Worm (Caenorhabditis elegans) whole organism, L3 larva: ENCODE measurements around the gene F40G9.19.

Experiments
- ZK546.5 ChIP-seq: sonication (generic microtip); optimal IDR thresholded peaks from 2 replicates; lab custom pipeline; 2017; ENCODE audit warnings: missing biosample characterization, missing genetic modification characterization
- aly-2 ChIP-seq: fragments of 150-350 bp; optimal IDR thresholded peaks from 2 replicates; lab custom pipeline; 2014; ENCODE audit warnings: missing biosample characterization, missing genetic modification characterization
- ama-1 ChIP-seq: fragments of 150-350 bp; optimal IDR thresholded peaks from 2 replicates; lab custom pipeline; 2018
- ceh-16 ChIP-seq: sonication (generic microtip); optimal IDR thresholded peaks from 2 replicates; lab custom pipeline; 2017; ENCODE audit warnings: missing biosample characterization, missing genetic modification characterization
- ceh-9 ChIP-seq: sonication (generic microtip); optimal IDR thresholded peaks from 2 replicates; lab custom pipeline; 2018; ENCODE audit warnings: missing biosample characterization, missing genetic modification characterization
- elt-1 ChIP-seq: fragments of 150-350 bp; optimal IDR thresholded peaks from 2 replicates; lab custom pipeline; 2014; ENCODE audit warnings: missing biosample characterization, missing genetic modification characterization
- elt-2 ChIP-seq: sonication (generic microtip); optimal IDR thresholded peaks from 2 replicates; lab custom pipeline; 2016; ENCODE audit warnings: missing genetic modification reagents, mild to moderate bottlenecking, missing genetic modification characterization, missing compliant biosample characterization
- elt-3 ChIP-seq, 3 experiments: fragments of 150-350 bp in 1 of 3; sonication (generic microtip) in 2 of 3; optimal IDR thresholded peaks; 2 replicates in 2 of 3; 4 replicates in 1 of 3; lab custom pipeline; 2014 to 2017; ENCODE audit warnings: missing biosample characterization in 3 of 3, missing genetic modification characterization in 3 of 3
- fkh-10 ChIP-seq: sonication (generic microtip); optimal IDR thresholded peaks from 2 replicates; lab custom pipeline; 2017; ENCODE audit warnings: missing biosample characterization, missing genetic modification reagents, missing genetic modification characterization
- fos-1 ChIP-seq: fragments of 150-350 bp; optimal IDR thresholded peaks from 2 replicates; lab custom pipeline; 2014; ENCODE audit warnings: missing biosample characterization, missing genetic modification characterization
- hmg-11 ChIP-seq: sonication (generic microtip); optimal IDR thresholded peaks from 2 replicates; lab custom pipeline; 2016; ENCODE audit warnings: missing genetic modification characterization, missing compliant biosample characterization
- jun-1 ChIP-seq: fragments of 150-350 bp; optimal IDR thresholded peaks from 2 replicates; lab custom pipeline; 2014; ENCODE audit warnings: missing biosample characterization, missing genetic modification reagents, missing genetic modification characterization
- lin-15B ChIP-seq: fragments of 150-350 bp; optimal IDR thresholded peaks from 2 replicates; lab custom pipeline; 2014; ENCODE audit warnings: missing biosample characterization, missing genetic modification characterization
- lin-39 ChIP-seq: fragments of 150-350 bp; optimal IDR thresholded peaks from 2 replicates; lab custom pipeline; 2018; ENCODE audit warnings: missing biosample characterization, missing genetic modification reagents, missing genetic modification characterization
- lsy-12 ChIP-seq: sonication (generic microtip); optimal IDR thresholded peaks from 2 replicates; lab custom pipeline; 2016; ENCODE audit warnings: mild to moderate bottlenecking, missing genetic modification characterization, missing compliant biosample characterization
- mdl-1 ChIP-seq: fragments of 150-350 bp; optimal IDR thresholded peaks from 2 replicates; lab custom pipeline; 2014; ENCODE audit warnings: missing biosample characterization, missing genetic modification characterization
- nfya-1 ChIP-seq: sonication (generic microtip); optimal IDR thresholded peaks from 2 replicates; lab custom pipeline; 2017; ENCODE audit warnings: missing genetic modification characterization, mild to moderate bottlenecking, missing compliant biosample characterization, antibody characterized with exemption, moderate library complexity; ENCODE audit not compliant: insufficient read depth
- nhr-12 ChIP-seq: fragments of 150-350 bp; optimal IDR thresholded peaks from 2 replicates; lab custom pipeline; 2014; ENCODE audit warnings: missing biosample characterization, missing genetic modification characterization
- nhr-23 ChIP-seq: fragments of 150-350 bp; optimal IDR thresholded peaks from 2 replicates; lab custom pipeline; 2014; ENCODE audit warnings: missing biosample characterization, missing genetic modification reagents, missing genetic modification characterization
- nhr-237 ChIP-seq: fragments of 150-350 bp; optimal IDR thresholded peaks from 2 replicates; lab custom pipeline; 2014; ENCODE audit warnings: missing biosample characterization, missing genetic modification characterization
- nhr-43 ChIP-seq: sonication (generic microtip); optimal IDR thresholded peaks from 2 replicates; lab custom pipeline; 2016; ENCODE audit warnings: mild to moderate bottlenecking, missing genetic modification characterization, missing compliant biosample characterization; ENCODE audit not compliant: poor library complexity, severe bottlenecking
- nhr-67 ChIP-seq: fragments of 150-350 bp; optimal IDR thresholded peaks from 2 replicates; lab custom pipeline; 2014; ENCODE audit warnings: missing biosample characterization, missing genetic modification characterization
- nhr-76 ChIP-seq: fragments of 150-350 bp; sonication (generic microtip); optimal IDR thresholded peaks from 5 replicates; lab custom pipeline; 2014; ENCODE audit warnings: missing biosample characterization, missing genetic modification characterization
- nhr-77 ChIP-seq: fragments of 150-350 bp; optimal IDR thresholded peaks from 2 replicates; lab custom pipeline; 2014; ENCODE audit warnings: missing biosample characterization, missing genetic modification characterization
- pha-4 ChIP-seq: fragments of 150-350 bp; optimal IDR thresholded peaks from 2 replicates; lab custom pipeline; 2014; ENCODE audit warnings: missing biosample characterization, missing genetic modification reagents, missing genetic modification characterization
- pqm-1 ChIP-seq: fragments of 150-350 bp; optimal IDR thresholded peaks from 2 replicates; lab custom pipeline; 2017; ENCODE audit warnings: missing biosample characterization, missing genetic modification characterization, inconsistent platforms
- snpc-4 ChIP-seq: fragments of 150-350 bp; optimal IDR thresholded peaks from 2 replicates; lab custom pipeline; 2014; ENCODE audit warnings: missing biosample characterization, missing genetic modification characterization
- unc-62 ChIP-seq: fragments of 150-350 bp; sonication (generic microtip); optimal IDR thresholded peaks from 4 replicates; lab custom pipeline; 2014; ENCODE audit warnings: missing biosample characterization, missing genetic modification reagents, missing genetic modification characterization
- ztf-11 ChIP-seq: fragments of 150-350 bp; optimal IDR thresholded peaks from 2 replicates; lab custom pipeline; 2014; ENCODE audit warnings: missing biosample characterization, missing genetic modification characterization
- ztf-4 ChIP-seq: fragments of 150-350 bp; optimal IDR thresholded peaks from 2 replicates; lab custom pipeline; 2014; ENCODE audit warnings: missing biosample characterization, missing genetic modification characterization

F40G9.19 gene

DNA sequence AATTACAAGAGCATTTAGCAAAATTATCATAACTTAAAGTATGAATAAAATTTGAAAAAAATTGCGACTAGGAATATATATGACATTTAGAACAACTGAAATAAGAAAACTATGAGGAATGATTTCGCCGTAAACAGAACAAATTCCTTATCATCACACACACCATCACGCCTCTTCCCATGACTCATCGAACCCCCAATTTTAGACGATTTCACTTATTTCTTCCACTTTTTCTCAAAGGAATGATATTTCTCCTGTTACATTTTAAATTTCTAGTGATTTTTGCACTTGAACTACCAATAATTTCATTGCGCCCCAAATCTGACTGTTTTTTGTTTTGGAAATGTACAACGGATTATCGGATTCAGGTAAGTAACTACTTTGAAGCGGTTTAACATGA, 17.0 kb upstream of the F40G9.19 start, which contains the start of the genes zig-13 and ver-1:
Gene zig-13, minus strand, starts transcription at position 101 of the 400 bp plus-strand sequence.
Gene ver-1, plus strand, starts transcription at position 180 of the 400 bp plus-strand sequence.
- TF ChIP-seq nhr-43 (tag; lab: Kevin White, UChicago) (no peak), nhr-12 (tag; lab: Kevin White, UChicago) (no peak), elt-2 (tag; lab: Kevin White, UChicago) (no peak), fkh-10 (GFP tag; lab: Kevin White, UChicago) (no peak), ztf-11 (tag; lab: Kevin White, UChicago) (no peak), unc-62 (GFP tag; lab: Kevin White, UChicago) (no peak), hmg-11 (tag; lab: Kevin White, UChicago) (no peak), jun-1 (tag; lab: Kevin White, UChicago) (no peak), aly-2 (tag; lab: Kevin White, UChicago) (no peak)
- TF ChIP-seq, all 47 proteins: peak for 0

DNA sequence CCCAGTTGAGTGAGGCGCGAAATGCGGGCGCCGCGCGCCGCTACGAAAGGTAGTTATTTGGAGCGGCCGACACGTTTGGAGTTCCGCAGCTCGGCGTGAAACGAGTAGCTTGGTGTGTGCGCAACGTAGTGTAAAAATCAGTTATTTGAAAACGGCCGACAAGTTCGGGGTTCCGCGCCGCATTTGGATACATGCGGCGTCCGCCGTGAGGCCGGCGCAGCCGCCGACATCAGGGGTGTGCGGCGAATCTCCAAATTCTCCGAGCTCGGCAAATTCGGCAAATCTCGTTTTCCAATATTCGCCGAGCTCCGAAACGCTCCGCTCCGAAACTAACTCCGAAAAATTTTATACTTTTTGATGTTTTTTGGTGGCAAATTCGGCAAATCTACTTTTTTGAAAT, 15.6 kb upstream of the F40G9.19 start:
- TF ChIP-seq nfya-1 (tag; lab: Kevin White, UChicago) (no peak), ztf-11 (tag; lab: Kevin White, UChicago) (no peak)

DNA sequence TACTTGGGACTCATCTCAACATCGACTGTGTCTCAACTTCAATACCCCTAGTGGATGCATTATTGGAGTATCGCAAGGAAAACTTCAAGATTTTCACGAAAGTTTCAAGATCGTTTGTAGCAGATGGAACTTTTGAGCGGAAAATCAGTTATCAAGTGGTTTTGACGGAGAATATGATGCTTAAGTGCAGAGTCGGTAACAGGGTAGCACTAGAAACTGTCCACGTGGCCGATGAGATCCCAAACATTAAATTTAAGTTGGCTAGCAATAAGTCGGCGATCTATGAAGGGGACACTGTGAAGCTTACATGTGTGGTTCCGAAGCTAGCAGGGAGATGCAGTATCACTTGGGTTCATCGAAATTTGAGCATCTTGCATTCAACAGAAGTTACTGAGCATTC, 14.5 kb upstream of the F40G9.19 start:
- no peak for TF ChIP-seq unc-62 (GFP tag; lab: Kevin White, UChicago)
- no peak for TF ChIP-seq snpc-4 (tag; lab: Kevin White, UChicago)
- TF ChIP-seq pqm-1, result no peak
- TF ChIP-seq mdl-1 (tag; lab: Kevin White, UChicago), result no peak
- no peak for TF ChIP-seq nhr-43 (tag; lab: Kevin White, UChicago)
- TF ChIP-seq ZK546.5, result no peak

DNA sequence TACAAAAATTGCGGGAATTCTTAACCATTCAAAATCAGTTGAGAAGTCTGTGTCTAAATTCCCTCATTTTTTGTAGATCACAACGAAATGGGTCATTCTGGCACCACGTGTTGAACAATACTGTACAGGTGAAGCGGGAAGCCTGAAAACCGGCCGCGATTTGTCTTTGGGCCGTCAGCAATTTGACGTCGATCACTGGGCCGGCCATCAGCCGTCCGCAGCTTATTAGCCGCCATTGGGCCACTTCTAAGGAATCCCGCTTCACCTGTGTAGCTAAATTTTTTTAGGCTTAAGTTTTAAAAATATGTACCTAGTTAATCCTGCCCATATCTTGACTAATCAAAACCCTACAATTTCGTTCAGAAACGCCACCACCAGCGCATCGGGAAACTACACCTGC, 13.9 kb upstream of the F40G9.19 start:
- TF ChIP-seq ceh-16 (tag; lab: Kevin White, UChicago) (no peak), lin-39 (tag; lab: Kevin White, UChicago) (no peak), nhr-67 (tag; lab: Kevin White, UChicago) (no peak), lsy-12 (tag; lab: Kevin White, UChicago) (no peak), nhr-77 (tag; lab: Kevin White, UChicago) (no peak), fos-1 (no peak), nhr-23 (tag; lab: Kevin White, UChicago) (no peak), lin-15B (tag; lab: Kevin White, UChicago) (no peak)

DNA sequence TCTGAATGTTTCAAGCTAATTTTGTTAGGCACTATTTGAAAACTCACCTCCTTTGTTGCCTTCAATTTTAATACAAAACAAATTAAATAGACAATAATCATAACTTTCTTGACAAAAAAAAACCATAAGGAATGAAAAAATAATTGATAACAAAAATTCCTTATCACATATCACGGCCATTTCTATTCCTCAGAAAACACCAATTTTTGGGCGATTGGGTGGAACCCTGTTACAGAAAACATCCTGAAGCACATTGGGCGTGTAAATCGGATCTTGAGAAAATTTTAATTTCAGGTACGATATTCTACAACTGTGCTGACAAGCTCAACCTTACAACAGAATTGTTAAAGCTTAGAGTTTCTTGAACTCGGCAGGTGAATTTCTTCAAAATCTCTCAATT, 8.8 kb upstream of the F40G9.19 start, which contains the start of gene F40G9.8:
Gene F40G9.8, minus strand, starts transcription at position 101 of the 400 bp plus-strand sequence.
- TF ChIP-seq nhr-43 (tag; lab: Kevin White, UChicago) (no peak), ztf-4 (tag; lab: Kevin White, UChicago) (no peak), nhr-67 (tag; lab: Kevin White, UChicago) (no peak), nhr-76 (tag; lab: Kevin White, UChicago) (no peak), elt-1 (no peak), snpc-4 (tag; lab: Kevin White, UChicago) (no peak), unc-62 (GFP tag; lab: Kevin White, UChicago) (no peak)

DNA sequence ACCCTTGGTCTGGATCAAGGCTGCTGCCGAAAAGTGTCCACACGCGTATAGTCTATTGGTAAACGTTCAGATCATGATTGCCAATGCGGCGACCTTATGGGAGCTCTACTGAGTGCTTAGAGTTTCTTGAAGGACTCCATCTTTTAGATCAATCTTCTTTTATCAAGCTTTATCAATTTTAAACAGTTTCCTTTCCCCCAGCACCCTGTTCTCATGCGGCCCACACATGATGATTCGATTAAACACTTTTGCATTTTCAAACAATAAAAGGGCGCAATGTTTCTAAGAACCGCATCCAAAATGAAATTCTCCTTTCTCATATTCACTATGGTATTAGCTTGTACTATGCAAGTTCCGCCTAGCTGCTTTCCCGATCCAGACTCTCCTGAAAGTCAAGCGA, 8.2 kb upstream of the F40G9.19 start, which contains the start of gene F40G9.7:
Gene F40G9.7, plus strand, starts transcription at position 301 of the 400 bp plus-strand sequence.
- no peak for TF ChIP-seq pha-4 (tag; lab: Kevin White, UChicago)
- no peak for TF ChIP-seq elt-1
- no peak for TF ChIP-seq nhr-23 (tag; lab: Kevin White, UChicago)
- no peak for TF ChIP-seq unc-62 (GFP tag; lab: Kevin White, UChicago)
- no peak for TF ChIP-seq elt-3 (tag; optimal IDR thresholded peaks at IDR 0.05; lab: Kevin White, UChicago)
- no peak for TF ChIP-seq ceh-9
- no peak for TF ChIP-seq ama-1 (lab: Kevin White, UChicago)
- no peak for TF ChIP-seq ZK546.5
- TF ChIP-seq ceh-16 (tag; lab: Kevin White, UChicago), result no peak
- TF ChIP-seq nhr-237 (tag; lab: Kevin White, UChicago), result no peak
- no peak for TF ChIP-seq nhr-43 (tag; lab: Kevin White, UChicago)
- TF ChIP-seq, all 47 proteins: peak for 0
